Fruit fly (Drosophila melanogaster) whole organism, embryonic: Measurements from ENCODE around the gene CG13898.
A peak's percentile ranks its signal among the peaks of the same experiment; 100 is the strongest.

Source experiments
- CG1024 ChIP-seq: fragments of 200-800 bp; sonication (Bioruptor generic); IDR thresholded peaks from 2 replicates; pipeline ENCODE4 v1.3.6; 2022; ENCODE audit warnings: missing biosample characterization, missing genetic modification characterization
- CG10274 ChIP-seq: fragments of 200-800 bp; sonication (Bioruptor generic); optimal IDR thresholded peaks from 3 replicates; lab custom pipeline; 2017; ENCODE audit warnings: missing biosample characterization, mild to moderate bottlenecking, missing genetic modification characterization
- CG11085 ChIP-seq: fragments of 200-800 bp; sonication (Bioruptor generic); IDR thresholded peaks from 2 replicates; pipeline ENCODE4 v1.3.6; 2022; ENCODE audit warnings: missing biosample characterization, missing genetic modification characterization
- CG11723 ChIP-seq: fragments of 200-800 bp; sonication (Bioruptor generic); optimal IDR thresholded peaks from 2 replicates; lab custom pipeline; 2017; ENCODE audit warnings: missing biosample characterization, mild to moderate bottlenecking, missing genetic modification characterization
- CG12104 ChIP-seq: fragments of 200-800 bp; sonication (Bioruptor generic); optimal IDR thresholded peaks from 3 replicates; lab custom pipeline; 2016; ENCODE audit warnings: missing biosample characterization, missing genetic modification characterization
- CG12769 ChIP-seq: fragments of 200-800 bp; sonication (Bioruptor generic); optimal IDR thresholded peaks from 2 replicates; lab custom pipeline; 2019; ENCODE audit warnings: missing biosample characterization, mild to moderate bottlenecking, missing genetic modification characterization, moderate library complexity
- CG13894 ChIP-seq: fragments of 200-800 bp; sonication (Bioruptor generic); optimal IDR thresholded peaks from 3 replicates; lab custom pipeline; 2018; ENCODE audit warnings: missing biosample characterization, mild to moderate bottlenecking, missing genetic modification characterization, moderate library complexity
- CG14965 ChIP-seq: fragments of 200-800 bp; sonication (Bioruptor generic); optimal IDR thresholded peaks from 2 replicates; lab custom pipeline; 2016; ENCODE audit warnings: missing biosample characterization, missing genetic modification characterization, borderline replicate concordance
- CG1529 ChIP-seq: fragments of 200-800 bp; sonication (Bioruptor generic); optimal IDR thresholded peaks from 3 replicates; lab custom pipeline; 2018; ENCODE audit warnings: missing biosample characterization, missing genetic modification characterization
- CG15479 ChIP-seq: fragments of 200-800 bp; sonication (Bioruptor generic); optimal IDR thresholded peaks from 3 replicates; lab custom pipeline; 2019; ENCODE audit warnings: missing biosample characterization, mild to moderate bottlenecking, missing genetic modification characterization, moderate library complexity
- CG18262 ChIP-seq: fragments of 200-800 bp; optimal IDR thresholded peaks from 3 replicates; lab custom pipeline; 2019; ENCODE audit warnings: missing biosample characterization, mild to moderate bottlenecking, missing genetic modification characterization, moderate library complexity
- CG30403 ChIP-seq: fragments of 200-800 bp; sonication (Bioruptor generic); optimal IDR thresholded peaks from 3 replicates; lab custom pipeline; 2016; ENCODE audit warnings: missing biosample characterization, missing genetic modification characterization
- CG32532 ChIP-seq: fragments of 200-800 bp; sonication (Bioruptor generic); IDR thresholded peaks from 2 replicates; pipeline ENCODE4 v1.3.6; 2022; ENCODE audit warnings: missing biosample characterization, missing genetic modification characterization
- CG3838 ChIP-seq: fragments of 200-800 bp; sonication (Bioruptor generic); optimal IDR thresholded peaks from 3 replicates; lab custom pipeline; 2016; ENCODE audit warnings: missing biosample characterization, missing genetic modification characterization
- CG4282 ChIP-seq: fragments of 200-800 bp; sonication (Bioruptor generic); optimal IDR thresholded peaks from 2 replicates; lab custom pipeline; 2016; ENCODE audit warnings: missing biosample characterization, missing genetic modification characterization
- CG4730 ChIP-seq: fragments of 200-800 bp; sonication (Bioruptor generic); IDR thresholded peaks from 2 replicates; pipeline ENCODE4 v1.3.6; 2022; ENCODE audit warnings: missing biosample characterization, missing genetic modification characterization
- CG8765 ChIP-seq: fragments of 200-800 bp; sonication (Bioruptor generic); IDR thresholded peaks from 2 replicates; pipeline ENCODE4 v1.3.6; 2022; ENCODE audit warnings: missing biosample characterization, missing genetic modification characterization
- CTCF ChIP-seq: fragments of 200-800 bp; sonication (Bioruptor generic); optimal IDR thresholded peaks from 2 replicates; lab custom pipeline; 2017; ENCODE audit warnings: missing biosample characterization, mild to moderate bottlenecking, missing genetic modification characterization, moderate library complexity
- CrebB ChIP-seq: fragments of 200-800 bp; sonication (Bioruptor generic); optimal IDR thresholded peaks from 3 replicates; lab custom pipeline; 2018; ENCODE audit warnings: missing biosample characterization, mild to moderate bottlenecking, missing genetic modification characterization
- Dbx ChIP-seq: fragments of 200-800 bp; sonication (Bioruptor generic); IDR thresholded peaks from 3 replicates; pipeline ENCODE4 v1.3.6; 2022; ENCODE audit warnings: missing biosample characterization, missing genetic modification characterization
- Dip2 ChIP-seq: fragments of 200-800 bp; sonication (Bioruptor generic); IDR thresholded peaks from 2 replicates; pipeline ENCODE4 v1.3.6; 2022; ENCODE audit warnings: missing biosample characterization, missing genetic modification characterization
- Doc3 ChIP-seq: fragments of 200-800 bp; sonication (Bioruptor generic); IDR thresholded peaks from 3 replicates; pipeline ENCODE4 v1.3.6; 2022; ENCODE audit warnings: missing biosample characterization, missing genetic modification characterization; ENCODE audit not compliant: partially characterized antibody
- Dref ChIP-seq: fragments of 200-800 bp; sonication (Bioruptor generic); IDR thresholded peaks from 2 replicates; pipeline ENCODE4 v1.3.6; 2022; ENCODE audit warnings: missing biosample characterization, missing genetic modification characterization
- Drgx ChIP-seq: fragments of 200-800 bp; sonication (Bioruptor generic); IDR thresholded peaks from 2 replicates; pipeline ENCODE4 v1.3.6; 2022; ENCODE audit warnings: missing biosample characterization, missing genetic modification characterization
- HHEX ChIP-seq: fragments of 200-800 bp; sonication (Bioruptor generic); optimal IDR thresholded peaks from 3 replicates; lab custom pipeline; 2017; ENCODE audit warnings: missing biosample characterization, mild to moderate bottlenecking, missing genetic modification characterization, missing genetic modification reagents
- HLHmδ ChIP-seq: fragments of 200-800 bp; sonication (Bioruptor generic); optimal IDR thresholded peaks from 2 replicates; lab custom pipeline; 2018; ENCODE audit warnings: missing biosample characterization, mild to moderate bottlenecking, missing genetic modification characterization, moderate library complexity
- HmgD ChIP-seq: fragments of 200-800 bp; sonication (Bioruptor generic); optimal IDR thresholded peaks from 3 replicates; lab custom pipeline; 2016; ENCODE audit warnings: missing biosample characterization, missing genetic modification characterization
- Hr3 ChIP-seq: fragments of 200-800 bp; sonication (Bioruptor generic); optimal IDR thresholded peaks from 3 replicates; lab custom pipeline; 2016; ENCODE audit warnings: missing biosample characterization, missing genetic modification characterization
- NC2β ChIP-seq: fragments of 200-800 bp; sonication (Bioruptor generic); optimal IDR thresholded peaks from 2 replicates; lab custom pipeline; 2016; ENCODE audit warnings: missing biosample characterization, missing genetic modification characterization
- Nf-YB ChIP-seq: fragments of 200-800 bp; sonication (Bioruptor generic); optimal IDR thresholded peaks from 3 replicates; lab custom pipeline; 2019; ENCODE audit warnings: missing biosample characterization, mild to moderate bottlenecking, missing genetic modification characterization, moderate library complexity
- Usf ChIP-seq: fragments of 200-800 bp; sonication (Bioruptor generic); optimal IDR thresholded peaks from 2 replicates; lab custom pipeline; 2017; ENCODE audit warnings: missing genotype, missing biosample characterization, missing genetic modification characterization
- chn ChIP-seq: fragments of 200-800 bp; sonication (Bioruptor generic); optimal IDR thresholded peaks from 2 replicates; lab custom pipeline; 2016; ENCODE audit warnings: missing biosample characterization, missing genetic modification characterization
- dm ChIP-seq: fragments of 200-800 bp; sonication (Bioruptor generic); optimal IDR thresholded peaks from 3 replicates; lab custom pipeline; 2016; ENCODE audit warnings: missing biosample characterization, missing genetic modification characterization
- dmrt99B ChIP-seq: fragments of 200-800 bp; sonication (Bioruptor generic); optimal IDR thresholded peaks from 2 replicates; lab custom pipeline; 2018; ENCODE audit warnings: missing biosample characterization, mild to moderate bottlenecking, missing genetic modification characterization, moderate library complexity
- eve ChIP-seq, 2 experiments: fragments of >200 bp; optimal IDR thresholded peaks; 2 replicates each; lab custom pipeline; 2017; ENCODE audit warnings: missing biosample characterization in 2 of 2, missing genetic modification characterization in 2 of 2
- fd64A ChIP-seq: fragments of 200-800 bp; sonication (Bioruptor generic); optimal IDR thresholded peaks from 3 replicates; lab custom pipeline; 2018; ENCODE audit warnings: missing biosample characterization, mild to moderate bottlenecking, missing genetic modification characterization
- kay ChIP-seq: fragments of 200-800 bp; sonication (Bioruptor generic); optimal IDR thresholded peaks from 2 replicates; lab custom pipeline; 2016; ENCODE audit warnings: missing biosample characterization, missing genetic modification characterization
- ken ChIP-seq: fragments of 200-800 bp; sonication (Bioruptor generic); IDR thresholded peaks from 3 replicates; pipeline ENCODE4 v1.3.6; 2022; ENCODE audit warnings: missing biosample characterization, missing genetic modification characterization
- mld ChIP-seq: fragments of 200-800 bp; sonication (Bioruptor generic); IDR thresholded peaks from 3 replicates; pipeline ENCODE4 v1.3.6; 2022; ENCODE audit warnings: missing biosample characterization, missing genetic modification characterization; ENCODE audit not compliant: partially characterized antibody
- pan ChIP-seq, 4 experiments: fragments of >200 bp in 3 of 4; fragments of 200-800 bp in 1 of 4; sonication (Bioruptor generic) in 1 of 4; optimal IDR thresholded peaks in 3 of 4; IDR thresholded peaks in 1 of 4; 2 replicates each; pipeline versions ENCODE4 v1.3.6 to Lab custom; 2017 to 2022; ENCODE audit warnings: missing biosample characterization in 2 of 4, missing genetic modification characterization in 2 of 4, mixed read lengths in 1 of 4
- pho ChIP-seq: fragments of 200-800 bp; sonication (Bioruptor generic); optimal IDR thresholded peaks from 2 replicates; lab custom pipeline; 2016; ENCODE audit warnings: missing biosample characterization, missing genetic modification characterization
- psq ChIP-seq: fragments of 200-800 bp; sonication (Bioruptor generic); optimal IDR thresholded peaks from 2 replicates; lab custom pipeline; 2017; ENCODE audit warnings: missing biosample characterization, missing genetic modification characterization
- pzg ChIP-seq: fragments of 200-800 bp; sonication (Bioruptor generic); optimal IDR thresholded peaks from 3 replicates; lab custom pipeline; 2018; ENCODE audit warnings: missing biosample characterization, mild to moderate bottlenecking, missing genetic modification characterization, moderate library complexity
- rib ChIP-seq: fragments of 200-800 bp; sonication (Bioruptor generic); IDR thresholded peaks from 2 replicates; pipeline ENCODE4 v1.3.6; 2022; ENCODE audit warnings: missing biosample characterization, missing genetic modification characterization
- shn ChIP-seq: fragments of 200-800 bp; sonication (Bioruptor generic); optimal IDR thresholded peaks from 3 replicates; lab custom pipeline; 2016; ENCODE audit warnings: missing biosample characterization, missing genetic modification characterization
- sr ChIP-seq: fragments of 200-800 bp; sonication (Bioruptor generic); IDR thresholded peaks from 3 replicates; pipeline ENCODE4 v1.3.6; 2022; ENCODE audit warnings: missing biosample characterization, missing genetic modification characterization
- trem ChIP-seq: fragments of 200-800 bp; optimal IDR thresholded peaks from 3 replicates; lab custom pipeline; 2019; ENCODE audit warnings: missing biosample characterization, mild to moderate bottlenecking, missing genetic modification characterization, moderate library complexity
- ttk ChIP-seq: fragments of 200-800 bp; sonication (Bioruptor generic); IDR thresholded peaks from 2 replicates; pipeline ENCODE4 v2.1.2; 2022; ENCODE audit warnings: missing biosample characterization, missing genetic modification characterization
- unc-4 ChIP-seq: fragments of 200-800 bp; sonication (Bioruptor generic); IDR thresholded peaks from 2 replicates; pipeline ENCODE4 v1.3.6; 2022; ENCODE audit warnings: missing biosample characterization, missing genetic modification characterization; ENCODE audit not compliant: partially characterized antibody
- yki ChIP-seq: fragments of >200 bp; optimal IDR thresholded peaks from 3 replicates; lab custom pipeline; 2018

The CG13898 gene

DNA sequence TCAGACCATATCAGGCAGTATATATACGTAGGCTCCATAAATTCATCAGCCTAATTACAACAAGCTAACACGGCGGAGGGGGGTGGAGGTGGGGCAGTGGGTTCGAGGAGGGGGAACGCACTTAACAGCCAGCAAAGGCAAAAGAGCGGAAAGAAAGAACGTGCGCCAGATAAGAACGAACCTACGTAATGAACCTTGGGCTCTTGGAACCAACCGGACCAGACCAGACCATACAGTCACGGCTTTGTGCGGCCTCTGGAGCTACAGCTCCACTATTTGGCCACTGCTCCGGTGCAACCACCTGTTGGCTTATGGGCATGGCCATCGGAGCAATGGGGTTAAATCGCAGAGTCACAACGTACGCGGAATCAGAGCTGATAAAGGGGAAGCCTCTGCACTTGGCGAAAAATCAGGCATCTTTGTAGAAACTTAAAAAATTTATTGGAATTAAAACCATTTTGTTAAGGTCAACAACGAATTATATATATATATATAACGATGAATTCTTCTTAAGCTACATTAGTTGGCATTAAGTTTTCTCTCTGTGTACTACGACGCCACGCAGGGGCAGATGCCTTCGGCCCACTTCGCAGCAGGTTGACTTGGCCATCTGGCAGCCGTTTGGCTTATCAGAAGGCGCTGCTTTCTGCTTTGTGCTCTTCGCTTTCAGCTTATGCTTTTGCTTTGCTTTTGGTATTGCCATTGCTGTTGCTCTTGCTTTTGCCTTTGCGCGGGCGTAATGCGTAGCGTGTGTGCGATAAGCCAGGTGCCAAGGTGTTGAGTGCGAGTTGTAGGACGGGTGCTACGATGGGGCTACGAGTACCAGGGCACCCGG, 22.8 kb downstream of the CG13898 start (continued):
- peak; percentile 30; the same call in 1 of the 2 replicates for TF ChIP-seq Dref (GFP tag; lab: Robert Waterston, UW)
- TF ChIP-seq pan (optimal IDR thresholded peaks at IDR 0.05; lab: Kevin White, UChicago): no peak
- peak in 1 of 2 experiments; percentile 98 for TF ChIP-seq pan (GFP tag; optimal IDR thresholded peaks at IDR 0.05 in 1 of 2, IDR thresholded peaks at IDR 0.05 in 1 of 2)
- TF ChIP-seq psq (GFP tag; lab: Kevin White, UChicago): peak; percentile 74
- TF ChIP-seq CG4282: no peak
- peak; percentile 80 for TF ChIP-seq chn (GFP tag; lab: Kevin White, UChicago)
- peak; percentile 90 for TF ChIP-seq CG11723 (GFP tag; lab: Kevin White, UChicago)
- peak; percentile 20 for TF ChIP-seq dm
- no peak for TF ChIP-seq unc-4
- TF ChIP-seq CG12769 (tag; lab: Kevin White, UChicago): peak; percentile 26
- TF ChIP-seq rib (GFP tag; lab: Robert Waterston, UW): peak; percentile 90
- TF ChIP-seq Doc3 (GFP tag; lab: Robert Waterston, UW): no peak
- TF ChIP-seq CG3838 (GFP tag; lab: Kevin White, UChicago): peak; percentile 71
- TF ChIP-seq pho (GFP tag; lab: Kevin White, UChicago): peak; percentile 79
- TF ChIP-seq sr: peak; percentile 86; the same call in 1 of the 3 replicates
- TF ChIP-seq ken: peak; percentile 94
- peak; percentile 93 for TF ChIP-seq dmrt99B (tag; lab: Kevin White, UChicago)
- peak; percentile 76 for TF ChIP-seq CrebB (tag; lab: Kevin White, UChicago)
- TF ChIP-seq CG14965: no peak
- TF ChIP-seq CG12104 (GFP tag; lab: Kevin White, UChicago): peak; percentile 82
- TF ChIP-seq CG32532 (GFP tag; lab: Robert Waterston, UW): peak; percentile 98
- peak; percentile 91 for TF ChIP-seq CG11085
- TF ChIP-seq CG1024 (GFP tag; lab: Robert Waterston, UW): peak; percentile 90
- TF ChIP-seq Dbx (GFP tag; lab: Robert Waterston, UW): peak; percentile 98
- TF ChIP-seq CTCF (GFP tag; lab: Kevin White, UChicago): peak; percentile 39
- TF ChIP-seq shn: peak; percentile 3
- peak; percentile 49 for TF ChIP-seq NC2β (GFP tag; lab: Kevin White, UChicago)
- TF ChIP-seq Nf-YB (GFP tag; lab: Kevin White, UChicago): peak; percentile 73
- peak; percentile 54 for TF ChIP-seq trem
- TF ChIP-seq Usf: peak; percentile 83
- TF ChIP-seq CG13894 (tag; lab: Kevin White, UChicago): peak; percentile 71
- peak; percentile 33 for TF ChIP-seq HLHmδ (GFP tag; lab: Kevin White, UChicago)
- TF ChIP-seq fd64A (GFP tag; lab: Kevin White, UChicago): peak; percentile 45
- peak; percentile 68 for TF ChIP-seq kay (GFP tag; lab: Kevin White, UChicago)
- peak; percentile 86 for TF ChIP-seq CG1529 (GFP tag; lab: Kevin White, UChicago)
- peak; percentile 96 for TF ChIP-seq CG4730 (GFP tag; lab: Robert Waterston, UW)
- peak; percentile 96 for TF ChIP-seq Hr3 (GFP tag; lab: Kevin White, UChicago)
- peak; percentile 95 for TF ChIP-seq CG30403 (GFP tag; lab: Kevin White, UChicago)
- no peak for TF ChIP-seq yki (lab: Kevin White, UChicago)
- TF ChIP-seq HmgD: no peak
- peak; percentile 89 for TF ChIP-seq Drgx (GFP tag; lab: Robert Waterston, UW)
- peak; percentile 84 for TF ChIP-seq CG8765
- no peak for TF ChIP-seq CG15479
- TF ChIP-seq pzg (GFP tag; lab: Kevin White, UChicago): no peak
- TF ChIP-seq eve (GFP tag; optimal IDR thresholded peaks at IDR 0.05; lab: Kevin White, UChicago): peak in 1 of 2 experiments; percentile 95
- peak; percentile 54; the same call in 1 of the 2 replicates for TF ChIP-seq Dip2 (GFP tag; lab: Robert Waterston, UW)
- TF ChIP-seq CG18262 (tag; lab: Kevin White, UChicago): peak; percentile 84
- peak; percentile 88 for TF ChIP-seq HHEX (GFP tag; lab: Kevin White, UChicago)
- no peak for TF ChIP-seq mld
- TF ChIP-seq CG10274: peak; percentile 70
- TF ChIP-seq ttk (GFP tag; lab: Robert Waterston, UW): peak; percentile 96
